Worm (Caenorhabditis elegans): ENCODE data around the gene K11D12.14.

Gene K11D12.14

DNA sequence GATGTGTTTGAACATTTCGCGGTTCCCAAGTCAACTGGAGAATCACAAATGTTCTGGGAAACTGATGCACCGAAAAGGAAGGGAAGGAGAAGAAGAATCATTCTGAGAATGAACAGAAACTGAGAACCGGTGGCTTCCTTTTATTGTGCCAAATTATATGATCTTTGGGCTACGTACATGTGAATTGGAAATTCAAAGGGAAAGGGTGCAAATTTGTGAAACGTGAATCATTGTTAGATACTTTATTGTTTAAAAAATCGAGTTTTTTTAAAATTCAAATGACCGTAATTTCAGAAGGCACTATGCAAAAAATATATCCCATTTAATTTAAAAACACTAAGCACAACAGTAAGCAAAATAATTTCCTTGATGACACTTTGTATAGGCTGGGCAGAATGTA is 14.4 kb upstream of the K11D12.14 start, which contains the start of gene K11D12.6:
Gene K11D12.6 (minus strand): TSS at position 101 of the 400 bp plus-strand sequence.
- TF ChIP-seq scrt-1 (GFP tag; IDR thresholded peaks at IDR 0.05) (no peak), B0310.2 (tag; optimal IDR thresholded peaks at IDR 0.05) (no peak), tbx-11 (GFP tag; IDR thresholded peaks at IDR 0.05) (no peak), tbx-37 (GFP tag; conservative IDR thresholded peaks at IDR 0.05) (no peak), ceh-36 (tag; optimal IDR thresholded peaks at IDR 0.05) (no peak), ama-1 (optimal IDR thresholded peaks at IDR 0.05) (no peak), ets-7 (tag; optimal IDR thresholded peaks at IDR 0.05) (no peak), aly-1 (tag; optimal IDR thresholded peaks at IDR 0.05) (no peak), flt-1 (GFP tag; IDR thresholded peaks at IDR 0.05) (no peak), hmbx-1 (tag; optimal IDR thresholded peaks at IDR 0.05) (no peak), hmg-4 (GFP tag; optimal IDR thresholded peaks at IDR 0.05) (no peak), ceh-13 (GFP tag; optimal IDR thresholded peaks at IDR 0.05) (no peak), tra-4 (tag; optimal IDR thresholded peaks at IDR 0.05) (no peak), F13C5.2 (tag; optimal IDR thresholded peaks at IDR 0.05) (no peak), pes-1 (GFP tag; IDR thresholded peaks at IDR 0.05) (no peak)

DNA sequence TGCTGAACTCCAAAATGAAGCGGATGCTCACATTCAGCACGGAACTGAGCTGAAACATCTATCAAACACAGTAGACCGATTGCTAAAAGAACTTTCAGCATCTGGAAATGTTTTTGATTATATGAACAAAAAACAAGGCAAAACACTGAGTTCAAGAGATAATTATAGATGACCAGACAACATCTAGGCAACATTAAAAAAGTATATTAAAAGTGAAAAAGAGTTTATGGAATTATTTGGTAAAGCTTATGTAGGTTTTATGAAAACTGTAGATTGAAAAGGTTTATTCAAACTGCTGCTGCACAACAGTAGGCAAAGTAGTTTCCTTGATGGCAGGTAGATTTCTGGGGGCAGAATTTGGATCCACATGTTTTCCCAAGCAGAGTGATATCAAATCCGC is 13.1 kb upstream of the K11D12.14 start, which contains the start of gene K11D12.7:
Gene K11D12.7 (minus strand): TSS at position 101 of the 400 bp plus-strand sequence.
- TF ChIP-seq B0310.2 (tag; optimal IDR thresholded peaks at IDR 0.05) (no peak), sea-1 (GFP tag; conservative IDR thresholded peaks at IDR 0.05) (no peak), tbx-37 (GFP tag; conservative IDR thresholded peaks at IDR 0.05) (no peak), F13C5.2 (tag; optimal IDR thresholded peaks at IDR 0.05) (no peak), ets-7 (tag; optimal IDR thresholded peaks at IDR 0.05) (no peak), ama-1 (optimal IDR thresholded peaks at IDR 0.05) (no peak), flt-1 (GFP tag; IDR thresholded peaks at IDR 0.05) (no peak), aly-1 (tag; optimal IDR thresholded peaks at IDR 0.05) (no peak), ceh-36 (tag; optimal IDR thresholded peaks at IDR 0.05) (no peak), tbx-11 (GFP tag; IDR thresholded peaks at IDR 0.05) (no peak), tra-4 (tag; optimal IDR thresholded peaks at IDR 0.05) (no peak), hmg-4 (GFP tag; optimal IDR thresholded peaks at IDR 0.05) (no peak), ceh-13 (GFP tag; optimal IDR thresholded peaks at IDR 0.05) (no peak), hnd-1 (tag; optimal IDR thresholded peaks at IDR 0.05) (no peak), pes-1 (GFP tag; IDR thresholded peaks at IDR 0.05) (no peak), scrt-1 (GFP tag; IDR thresholded peaks at IDR 0.05) (no peak), hmbx-1 (tag; optimal IDR thresholded peaks at IDR 0.05) (no peak)

- TF ChIP-seq aly-1 (tag; optimal IDR thresholded peaks at IDR 0.05), result no peak
- TF ChIP-seq F13C5.2 (tag; optimal IDR thresholded peaks at IDR 0.05), result no peak
- no peak for TF ChIP-seq ama-1 (optimal IDR thresholded peaks at IDR 0.05)
- no peak for TF ChIP-seq sea-1 (GFP tag; conservative IDR thresholded peaks at IDR 0.05)
- TF ChIP-seq hmg-4 (GFP tag; optimal IDR thresholded peaks at IDR 0.05), result no peak
- no peak for TF ChIP-seq tbx-37 (GFP tag; conservative IDR thresholded peaks at IDR 0.05)
- no peak for TF ChIP-seq ceh-36 (tag; optimal IDR thresholded peaks at IDR 0.05)
- TF ChIP-seq B0310.2 (tag; optimal IDR thresholded peaks at IDR 0.05), result no peak
- no peak for TF ChIP-seq hnd-1 (tag; optimal IDR thresholded peaks at IDR 0.05)
- TF ChIP-seq pes-1 (GFP tag; IDR thresholded peaks at IDR 0.05), result no peak
- TF ChIP-seq scrt-1 (GFP tag; IDR thresholded peaks at IDR 0.05), result no peak
- no peak for TF ChIP-seq ceh-13 (GFP tag; optimal IDR thresholded peaks at IDR 0.05)
- no peak for TF ChIP-seq tra-4 (tag; optimal IDR thresholded peaks at IDR 0.05)
- TF ChIP-seq flt-1 (GFP tag; IDR thresholded peaks at IDR 0.05), result no peak
- TF ChIP-seq tbx-11 (GFP tag; IDR thresholded peaks at IDR 0.05), result no peak
Measured at ce11 chrV:5038449-5038848, 11.0 kb upstream of the K11D12.14 start.

ce11 chrV:5039559-5039958 is 9.9 kb upstream of the K11D12.14 start, which contains the start of gene K11D12.11:
K11D12.11 (minus strand) TSS chrV:5039600.
- TF ChIP-seq tbx-37 (GFP tag; conservative IDR thresholded peaks at IDR 0.05), result no peak
- no peak for TF ChIP-seq hnd-1 (tag; optimal IDR thresholded peaks at IDR 0.05)
- TF ChIP-seq ama-1 (optimal IDR thresholded peaks at IDR 0.05), result no peak
- no peak for TF ChIP-seq ceh-36 (tag; optimal IDR thresholded peaks at IDR 0.05)
- TF ChIP-seq tbx-11 (GFP tag; IDR thresholded peaks at IDR 0.05), result no peak
- no peak for TF ChIP-seq ceh-13 (GFP tag; optimal IDR thresholded peaks at IDR 0.05)
- no peak for TF ChIP-seq aly-1 (tag; optimal IDR thresholded peaks at IDR 0.05)
- TF ChIP-seq pes-1 (GFP tag; IDR thresholded peaks at IDR 0.05), result no peak
- no peak for TF ChIP-seq hmbx-1 (tag; optimal IDR thresholded peaks at IDR 0.05)
- no peak for TF ChIP-seq B0310.2 (tag; optimal IDR thresholded peaks at IDR 0.05)
- no peak for TF ChIP-seq tra-4 (tag; optimal IDR thresholded peaks at IDR 0.05)
- no peak for TF ChIP-seq scrt-1 (GFP tag; IDR thresholded peaks at IDR 0.05)
- no peak for TF ChIP-seq flt-1 (GFP tag; IDR thresholded peaks at IDR 0.05)
- no peak for TF ChIP-seq sea-1 (GFP tag; conservative IDR thresholded peaks at IDR 0.05)
- TF ChIP-seq F13C5.2 (tag; optimal IDR thresholded peaks at IDR 0.05), result no peak
- no peak for TF ChIP-seq ets-7 (tag; optimal IDR thresholded peaks at IDR 0.05)

DNA sequence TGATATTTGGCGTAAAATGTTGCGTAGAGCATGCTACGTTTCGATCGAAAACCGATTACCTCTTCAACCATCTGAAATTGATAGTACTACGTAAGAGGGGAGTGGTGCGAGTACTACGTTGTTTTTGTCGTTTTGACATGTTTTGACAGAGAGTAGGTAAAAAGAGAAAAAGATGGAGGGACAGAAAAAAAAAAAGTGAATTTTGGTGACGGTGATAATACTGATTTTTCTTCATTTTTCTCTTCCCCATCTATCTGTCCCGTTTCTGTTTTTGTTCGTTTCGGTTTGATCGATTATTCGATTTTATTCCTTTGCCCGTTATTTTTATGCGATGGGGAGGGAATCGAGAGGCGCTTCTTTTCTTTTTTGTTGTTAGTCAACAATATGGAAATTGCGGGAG is 8.5 kb upstream of the K11D12.14 start, which contains the start of gene K11D12.8:
Gene K11D12.8 (minus strand): TSS at position 77 of the 400 bp plus-strand sequence.
- TF ChIP-seq B0310.2 (tag; optimal IDR thresholded peaks at IDR 0.05) (no peak), tra-4 (tag; optimal IDR thresholded peaks at IDR 0.05) (no peak), scrt-1 (GFP tag; IDR thresholded peaks at IDR 0.05) (no peak), F13C5.2 (tag; optimal IDR thresholded peaks at IDR 0.05) (no peak), hmbx-1 (tag; optimal IDR thresholded peaks at IDR 0.05) (no peak), flt-1 (GFP tag; IDR thresholded peaks at IDR 0.05) (no peak), aly-1 (tag; optimal IDR thresholded peaks at IDR 0.05) (no peak), sea-1 (GFP tag; conservative IDR thresholded peaks at IDR 0.05) (no peak), ceh-36 (tag; optimal IDR thresholded peaks at IDR 0.05) (no peak), ets-7 (tag; optimal IDR thresholded peaks at IDR 0.05) (no peak)

DNA sequence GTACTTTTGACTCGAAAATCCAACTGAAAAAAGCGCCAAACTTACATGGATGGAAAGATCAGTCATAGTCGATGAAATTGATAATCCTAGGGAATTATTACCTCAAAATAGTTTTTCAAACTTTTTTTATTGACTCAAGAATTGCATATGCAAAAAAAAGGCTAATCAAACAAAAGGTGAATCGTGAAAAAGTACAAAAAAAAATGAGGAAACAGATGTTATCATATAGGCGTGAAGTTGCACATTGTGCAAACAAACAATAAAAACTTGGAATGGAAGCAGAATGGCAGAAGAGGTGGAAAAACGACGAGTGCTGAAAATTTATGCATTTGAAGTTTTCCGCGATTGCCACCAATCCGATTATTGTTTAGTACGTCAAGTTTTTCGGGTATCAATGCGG is 3.3 kb upstream of the K11D12.14 start, which contains the start of gene exc-14:
Gene exc-14 (minus strand): TSS at position 101 of the 400 bp plus-strand sequence.
- no peak for TF ChIP-seq aly-1 (tag; optimal IDR thresholded peaks at IDR 0.05)
- no peak for TF ChIP-seq sea-1 (GFP tag; conservative IDR thresholded peaks at IDR 0.05)
- no peak for TF ChIP-seq ets-7 (tag; optimal IDR thresholded peaks at IDR 0.05)
- TF ChIP-seq ceh-13 (GFP tag; optimal IDR thresholded peaks at IDR 0.05), result no peak
- TF ChIP-seq flt-1 (GFP tag; IDR thresholded peaks at IDR 0.05), result no peak
- TF ChIP-seq tra-4 (tag; optimal IDR thresholded peaks at IDR 0.05), result no peak
- TF ChIP-seq pes-1 (GFP tag; IDR thresholded peaks at IDR 0.05), result no peak
- TF ChIP-seq ceh-36 (tag; optimal IDR thresholded peaks at IDR 0.05), result no peak
- no peak for TF ChIP-seq hmbx-1 (tag; optimal IDR thresholded peaks at IDR 0.05)
- TF ChIP-seq F13C5.2 (tag; optimal IDR thresholded peaks at IDR 0.05), result no peak
- TF ChIP-seq hmg-4 (GFP tag; optimal IDR thresholded peaks at IDR 0.05), result no peak
- TF ChIP-seq B0310.2 (tag; optimal IDR thresholded peaks at IDR 0.05), result no peak
- no peak for TF ChIP-seq tbx-37 (GFP tag; conservative IDR thresholded peaks at IDR 0.05)
- TF ChIP-seq scrt-1 (GFP tag; IDR thresholded peaks at IDR 0.05), result no peak
- TF ChIP-seq hnd-1 (tag; optimal IDR thresholded peaks at IDR 0.05), result no peak
